Worm (Caenorhabditis elegans) whole organism, L3 larva: ENCODE measurements around the gene djr-1.2.

Experiments
- elt-2 ChIP-seq: sonication (generic microtip); optimal IDR thresholded peaks from 2 replicates; lab custom pipeline; 2016; ENCODE audit warnings: missing genetic modification reagents, mild to moderate bottlenecking, missing genetic modification characterization, missing compliant biosample characterization
- fos-1 ChIP-seq: fragments of 150-350 bp; optimal IDR thresholded peaks from 2 replicates; lab custom pipeline; 2014; ENCODE audit warnings: missing biosample characterization, missing genetic modification characterization
- nhr-11 ChIP-seq: fragments of 150-350 bp; optimal IDR thresholded peaks from 2 replicates; lab custom pipeline; 2014; ENCODE audit warnings: missing biosample characterization, missing genetic modification characterization
- nhr-77 ChIP-seq: fragments of 150-350 bp; optimal IDR thresholded peaks from 2 replicates; lab custom pipeline; 2014; ENCODE audit warnings: missing biosample characterization, missing genetic modification characterization
- pha-4 ChIP-seq: fragments of 150-350 bp; optimal IDR thresholded peaks from 2 replicates; lab custom pipeline; 2014; ENCODE audit warnings: missing biosample characterization, missing genetic modification reagents, missing genetic modification characterization
- pqm-1 ChIP-seq: fragments of 150-350 bp; optimal IDR thresholded peaks from 2 replicates; lab custom pipeline; 2017; ENCODE audit warnings: missing biosample characterization, missing genetic modification characterization, inconsistent platforms
- sea-2 ChIP-seq: fragments of 150-350 bp; sonication (generic microtip); optimal IDR thresholded peaks from 4 replicates; lab custom pipeline; 2014; ENCODE audit warnings: missing biosample characterization, missing genetic modification reagents, missing genetic modification characterization
- unc-62 ChIP-seq: fragments of 150-350 bp; sonication (generic microtip); optimal IDR thresholded peaks from 4 replicates; lab custom pipeline; 2014; ENCODE audit warnings: missing biosample characterization, missing genetic modification reagents, missing genetic modification characterization

ce11 chrV:4081283-4081682 lies 26.4 kb upstream of the djr-1.2 start, which contains the start of gene srh-211:
- TF ChIP-seq pqm-1 (tag; lab: Kevin White, UChicago) (no peak), elt-2 (tag; lab: Kevin White, UChicago) (no peak), unc-62 (GFP tag; lab: Kevin White, UChicago) (no peak), fos-1 (tag; lab: Kevin White, UChicago) (no peak), sea-2 (GFP tag; lab: Kevin White, UChicago) (no peak), nhr-77 (tag; lab: Kevin White, UChicago) (no peak), nhr-11 (tag; lab: Kevin White, UChicago) (no peak), pha-4 (tag; lab: Kevin White, UChicago) (no peak)
